Worm (Caenorhabditis elegans): ENCODE results near the gene srh-271.

DNA sequence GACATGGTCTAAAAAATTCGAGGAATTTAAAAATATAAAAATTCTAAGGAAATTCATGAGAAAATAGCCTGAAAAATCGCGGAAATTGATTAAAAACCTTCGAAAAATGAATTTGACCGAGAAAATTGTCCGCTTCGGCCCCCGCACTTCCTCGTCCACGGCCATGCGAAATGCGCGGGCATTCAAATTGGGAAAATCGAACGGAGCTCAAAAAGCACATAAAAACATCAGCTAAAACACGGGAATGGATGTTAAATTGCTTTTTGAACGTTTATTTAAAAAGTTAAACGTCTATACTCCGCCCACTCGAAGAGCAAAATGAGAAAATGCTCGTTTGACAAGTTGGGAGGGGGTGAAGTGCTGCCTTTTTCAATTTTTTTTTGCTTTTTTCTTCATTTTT is 18.7 kb downstream of the srh-271 start, which contains the start of gene F53E10.6:
- TF ChIP-seq drap-1 (GFP tag; optimal IDR thresholded peaks at IDR 0.05) (no peak), snpc-4 (tag; optimal IDR thresholded peaks at IDR 0.05) (no peak), nhr-28 (tag; optimal IDR thresholded peaks at IDR 0.05) (no peak), nhr-237 (tag; optimal IDR thresholded peaks at IDR 0.05) (no peak), nhr-76 (tag; optimal IDR thresholded peaks at IDR 0.05) (no peak), nhr-12 (tag; optimal IDR thresholded peaks at IDR 0.05) (no peak), ham-2 (GFP tag; optimal IDR thresholded peaks at IDR 0.05) (no peak), unc-62 (GFP tag; optimal IDR thresholded peaks at IDR 0.05) (no peak)

Data from whole organism, mixed stage, embryonic.